Worm (Caenorhabditis elegans): ENCODE data around the gene ucp-4.

The ucp-4 gene

ce11 chrV:9334216-9334615, at the start of gene ucp-4:
Gene ucp-4, plus strand, starts transcription at chrV:9334298.
- TF ChIP-seq dmd-4 (tag; optimal IDR thresholded peaks at IDR 0.05; ENCODE audit: borderline replicate concordance) = no peak
- no peak for TF ChIP-seq pat-9 (tag; optimal IDR thresholded peaks at IDR 0.05)
- TF ChIP-seq unc-42 (tag; optimal IDR thresholded peaks at IDR 0.05) = no peak
- TF ChIP-seq C08G9.2 (tag; optimal IDR thresholded peaks at IDR 0.05) = no peak
- TF ChIP-seq nfya-1 (tag; optimal IDR thresholded peaks at IDR 0.05) = no peak

ce11 chrV:9287460-9287859, 46.6 kb upstream of the ucp-4 start, which contains the start of gene lron-2:
Gene lron-2, minus strand, starts transcription at chrV:9287560.
- TF ChIP-seq ztf-16 (tag; optimal IDR thresholded peaks at IDR 0.05) = no peak
- no peak for TF ChIP-seq fkh-10 (GFP tag; optimal IDR thresholded peaks at IDR 0.05)
- TF ChIP-seq hlh-30 (tag; optimal IDR thresholded peaks at IDR 0.05; ENCODE audit: insufficient read depth) = no peak
- no peak for TF ChIP-seq lin-11 (tag; optimal IDR thresholded peaks at IDR 0.05)
- no peak for TF ChIP-seq ahr-1 (tag; optimal IDR thresholded peaks at IDR 0.05)
- TF ChIP-seq madf-2 (tag; optimal IDR thresholded peaks at IDR 0.05) = no peak
- no peak for TF ChIP-seq unc-3 (GFP tag; conservative IDR thresholded peaks at IDR 0.05)
- TF ChIP-seq unc-3 (tag; optimal IDR thresholded peaks at IDR 0.05) = no peak
- TF ChIP-seq fkh-6 (tag; optimal IDR thresholded peaks at IDR 0.05) = no peak
- no peak for TF ChIP-seq rnt-1 (tag; optimal IDR thresholded peaks at IDR 0.05)
- TF ChIP-seq ceh-30 (tag; optimal IDR thresholded peaks at IDR 0.05) = no peak
- TF ChIP-seq ceh-9 (tag; optimal IDR thresholded peaks at IDR 0.05) = no peak
- TF ChIP-seq elt-4 (tag; optimal IDR thresholded peaks at IDR 0.05) = no peak
- TF ChIP-seq ceh-22 (tag; optimal IDR thresholded peaks at IDR 0.05) = no peak
- TF ChIP-seq ceh-6 (GFP tag; optimal IDR thresholded peaks at IDR 0.05) = no peak
- no peak for TF ChIP-seq pha-2 (tag; optimal IDR thresholded peaks at IDR 0.05)
- TF ChIP-seq elt-2 (tag; optimal IDR thresholded peaks at IDR 0.05) = no peak

- TF ChIP-seq hlh-15 (tag; optimal IDR thresholded peaks at IDR 0.05) = no peak
- no peak for TF ChIP-seq syd-9 (tag; optimal IDR thresholded peaks at IDR 0.05)
- no peak for TF ChIP-seq nhr-11 (tag; optimal IDR thresholded peaks at IDR 0.05)
Observed at ce11 chrV:9291919-9292318, 42.2 kb upstream of the ucp-4 start, which contains the start of gene ZK682.7. Gene ZK682.7, minus strand, starts transcription at chrV:9292165.

- no peak for TF ChIP-seq unc-86 (tag; optimal IDR thresholded peaks at IDR 0.05)
- no peak for TF ChIP-seq pha-4 (tag; optimal IDR thresholded peaks at IDR 0.05)
- peak; percentile 9 for TF ChIP-seq sox-4 (tag; optimal IDR thresholded peaks at IDR 0.05)
- no peak for TF ChIP-seq pax-1 (tag; optimal IDR thresholded peaks at IDR 0.05)
- peak; percentile 25 for TF ChIP-seq C08G9.2 (tag; optimal IDR thresholded peaks at IDR 0.05)
- TF ChIP-seq nhr-232 (tag; optimal IDR thresholded peaks at IDR 0.05) = peak; percentile 10
- no peak for TF ChIP-seq syd-9 (tag; optimal IDR thresholded peaks at IDR 0.05)
- TF ChIP-seq tbx-7 (tag; optimal IDR thresholded peaks at IDR 0.05) = no peak
- TF ChIP-seq sdc-2 (tag; optimal IDR thresholded peaks at IDR 0.05) = peak; percentile 38
- TF ChIP-seq hlh-30 (tag; optimal IDR thresholded peaks at IDR 0.05; ENCODE audit: insufficient read depth) = no peak
- peak; percentile 16 for TF ChIP-seq lim-6 (tag; optimal IDR thresholded peaks at IDR 0.05)
- TF ChIP-seq hlh-6 (tag; optimal IDR thresholded peaks at IDR 0.05) = no peak
- no peak for TF ChIP-seq F13H6.1 (tag; optimal IDR thresholded peaks at IDR 0.05)
- TF ChIP-seq fax-1 (tag; optimal IDR thresholded peaks at IDR 0.05) = no peak
- TF ChIP-seq hlh-8 (tag; optimal IDR thresholded peaks at IDR 0.05) = no peak
- no peak for TF ChIP-seq zip-5 (tag; optimal IDR thresholded peaks at IDR 0.05)
- TF ChIP-seq ceh-48 (tag; optimal IDR thresholded peaks at IDR 0.05) = no peak
- TF ChIP-seq tbx-2 (tag; optimal IDR thresholded peaks at IDR 0.05) = peak; percentile 42
- TF ChIP-seq che-1 (tag; optimal IDR thresholded peaks at IDR 0.05) = no peak
- peak; percentile 17 for TF ChIP-seq ceh-31 (tag; optimal IDR thresholded peaks at IDR 0.05)
- TF ChIP-seq ceh-45 (GFP tag; IDR thresholded peaks at IDR 0.05) = no peak
- TF ChIP-seq ceh-22 (tag; optimal IDR thresholded peaks at IDR 0.05) = no peak
- peak; percentile 8 for TF ChIP-seq fkh-6 (tag; optimal IDR thresholded peaks at IDR 0.05)
- TF ChIP-seq pat-9 (tag; optimal IDR thresholded peaks at IDR 0.05) = no peak
- no peak for TF ChIP-seq rnt-1 (tag; optimal IDR thresholded peaks at IDR 0.05)
- TF ChIP-seq mec-3 (tag; optimal IDR thresholded peaks at IDR 0.05; ENCODE audit: borderline replicate concordance) = no peak
- peak; percentile 34 for TF ChIP-seq ceh-14 (tag; optimal IDR thresholded peaks at IDR 0.05)
- no peak for TF ChIP-seq npax-4 (tag; optimal IDR thresholded peaks at IDR 0.05)
- peak; percentile 30 for TF ChIP-seq unc-42 (tag; optimal IDR thresholded peaks at IDR 0.05)
- TF ChIP-seq ceh-2 (tag; optimal IDR thresholded peaks at IDR 0.05) = peak; percentile 14
- no peak for TF ChIP-seq nfya-1 (tag; optimal IDR thresholded peaks at IDR 0.05)
- peak; percentile 23 for TF ChIP-seq ceh-34 (tag; optimal IDR thresholded peaks at IDR 0.05)
Observed at ce11 chrV:9293359-9293758, 40.7 kb upstream of the ucp-4 start.

All from whole organism, late embryonic.